Worm (Caenorhabditis elegans): Measurements from ENCODE around the gene dpy-11.

dpy-11 gene

ce11 chrV:6516491-6517304 lies 1.7 kb upstream of the dpy-11 start, which contains the start of gene mdh-1:
TSS of gene mdh-1 (minus strand) at chrV:6516526.
- TF ChIP-seq hmg-4 (GFP tag; optimal IDR thresholded peaks at IDR 0.05) (no peak), F13C5.2 (tag; optimal IDR thresholded peaks at IDR 0.05) (no peak), tbx-37 (GFP tag; conservative IDR thresholded peaks at IDR 0.05) (no peak), scrt-1 (GFP tag; IDR thresholded peaks at IDR 0.05) (no peak), tra-4 (tag; optimal IDR thresholded peaks at IDR 0.05) (no peak), aly-1 (tag; optimal IDR thresholded peaks at IDR 0.05) (no peak), B0310.2 (tag; optimal IDR thresholded peaks at IDR 0.05) (no peak), hmbx-1 (tag; optimal IDR thresholded peaks at IDR 0.05) (no peak), sea-1 (GFP tag; conservative IDR thresholded peaks at IDR 0.05) (no peak), flt-1 (GFP tag; IDR thresholded peaks at IDR 0.05) (no peak)

DNA sequence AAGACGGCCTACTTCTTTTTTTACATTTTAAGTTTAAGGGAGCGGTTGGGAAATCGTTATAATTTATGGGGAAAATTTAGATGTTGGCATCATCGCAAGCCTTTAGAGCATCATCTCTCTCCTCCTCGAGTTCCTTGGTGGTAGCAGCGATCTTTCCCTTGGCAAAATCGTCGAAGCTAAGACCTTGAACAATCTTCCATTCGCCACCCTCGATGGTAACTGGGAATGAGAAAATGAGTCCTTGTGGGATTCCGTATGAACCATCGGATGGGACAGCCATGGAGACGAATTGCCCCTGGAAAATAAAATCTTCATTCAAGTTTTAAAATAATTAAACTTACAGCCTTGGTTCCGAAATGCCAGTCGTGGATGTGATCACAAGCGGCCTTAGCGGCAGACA lies 304 bp upstream of the dpy-11 start:
- TF ChIP-seq hmg-4 (GFP tag; optimal IDR thresholded peaks at IDR 0.05), result no peak

DNA sequence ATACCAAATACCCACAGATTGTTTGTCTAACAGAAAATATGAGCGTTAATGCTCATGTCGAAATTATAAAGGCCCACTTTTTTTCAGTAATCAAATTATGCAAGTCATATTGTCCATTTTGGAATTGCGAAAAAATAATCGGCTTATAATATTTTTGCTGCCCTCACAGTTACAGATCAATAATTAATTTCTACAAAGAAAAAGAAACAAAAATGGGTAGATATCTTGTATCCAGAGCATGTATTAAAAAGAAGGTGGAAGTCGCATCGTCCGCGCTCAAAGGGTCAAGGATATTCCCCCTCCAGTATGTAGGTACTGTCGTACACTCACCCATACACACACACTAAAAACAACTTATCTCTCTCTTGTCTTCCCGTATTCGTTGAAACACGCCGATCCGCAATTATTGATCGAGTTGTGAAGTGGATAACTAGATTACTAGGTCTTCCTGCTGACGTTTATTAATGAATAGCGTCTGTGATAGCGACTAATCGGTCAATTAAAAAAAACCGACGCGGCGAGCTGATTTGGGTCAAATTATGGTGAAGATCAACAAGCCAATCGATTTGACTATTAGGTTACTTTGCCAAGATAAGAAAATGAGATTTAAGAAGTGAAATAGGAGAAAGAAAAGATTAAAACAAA lies 1.1 kb downstream of the dpy-11 start:
- TF ChIP-seq flt-1 (GFP tag; IDR thresholded peaks at IDR 0.05) (no peak), aly-1 (tag; optimal IDR thresholded peaks at IDR 0.05) (no peak), hmbx-1 (tag; optimal IDR thresholded peaks at IDR 0.05) (no peak), tbx-37 (GFP tag; conservative IDR thresholded peaks at IDR 0.05) (no peak), scrt-1 (GFP tag; IDR thresholded peaks at IDR 0.05) (no peak), ceh-36 (tag; optimal IDR thresholded peaks at IDR 0.05) (no peak), ets-7 (tag; optimal IDR thresholded peaks at IDR 0.05) (no peak), B0310.2 (tag; optimal IDR thresholded peaks at IDR 0.05) (no peak), hmg-4 (GFP tag; optimal IDR thresholded peaks at IDR 0.05) (no peak), F13C5.2 (tag; optimal IDR thresholded peaks at IDR 0.05) (no peak), hnd-1 (tag; optimal IDR thresholded peaks at IDR 0.05) (no peak), ama-1 (optimal IDR thresholded peaks at IDR 0.05) (no peak), tbx-11 (GFP tag; IDR thresholded peaks at IDR 0.05) (no peak), ceh-13 (GFP tag; optimal IDR thresholded peaks at IDR 0.05) (no peak)

ce11 chrV:6513356-6513755 lies 1.7 kb downstream of the dpy-11 start:
- no peak for TF ChIP-seq B0310.2 (tag; optimal IDR thresholded peaks at IDR 0.05)
- TF ChIP-seq pes-1 (GFP tag; IDR thresholded peaks at IDR 0.05), result 0 out of 2 replicates have a peak, but pooled peaks have one; percentile 44
- no peak for TF ChIP-seq aly-1 (tag; optimal IDR thresholded peaks at IDR 0.05)
- no peak for TF ChIP-seq ceh-13 (GFP tag; optimal IDR thresholded peaks at IDR 0.05)
- TF ChIP-seq hmg-4 (GFP tag; optimal IDR thresholded peaks at IDR 0.05), result peak; percentile 27
- no peak for TF ChIP-seq F13C5.2 (tag; optimal IDR thresholded peaks at IDR 0.05)
- TF ChIP-seq tbx-37 (GFP tag; conservative IDR thresholded peaks at IDR 0.05), result no peak
- no peak for TF ChIP-seq hnd-1 (tag; optimal IDR thresholded peaks at IDR 0.05)
- TF ChIP-seq ceh-36 (tag; optimal IDR thresholded peaks at IDR 0.05), result no peak

- no peak for TF ChIP-seq sea-1 (GFP tag; conservative IDR thresholded peaks at IDR 0.05)
- TF ChIP-seq F13C5.2 (tag; optimal IDR thresholded peaks at IDR 0.05), result no peak
- TF ChIP-seq hmg-4 (GFP tag; optimal IDR thresholded peaks at IDR 0.05), result no peak
- TF ChIP-seq pes-1 (GFP tag; IDR thresholded peaks at IDR 0.05), result no peak
- TF ChIP-seq hnd-1 (tag; optimal IDR thresholded peaks at IDR 0.05), result no peak
- TF ChIP-seq ama-1 (optimal IDR thresholded peaks at IDR 0.05), result no peak
- no peak for TF ChIP-seq ceh-13 (GFP tag; optimal IDR thresholded peaks at IDR 0.05)
Measured at ce11 chrV:6511121-6511520, 3.9 kb downstream of the dpy-11 start, which contains the start of gene ubh-1. TSS of gene ubh-1 (minus strand) at chrV:6511409.

- TF ChIP-seq tra-4 (tag; optimal IDR thresholded peaks at IDR 0.05) (no peak), pes-1 (GFP tag; IDR thresholded peaks at IDR 0.05) (no peak), F13C5.2 (tag; optimal IDR thresholded peaks at IDR 0.05) (no peak), ceh-13 (GFP tag; optimal IDR thresholded peaks at IDR 0.05) (no peak), tbx-37 (GFP tag; conservative IDR thresholded peaks at IDR 0.05) (no peak), ama-1 (optimal IDR thresholded peaks at IDR 0.05) (no peak), hmg-4 (GFP tag; optimal IDR thresholded peaks at IDR 0.05) (no peak), sea-1 (GFP tag; conservative IDR thresholded peaks at IDR 0.05) (no peak), ceh-36 (tag; optimal IDR thresholded peaks at IDR 0.05) (no peak), B0310.2 (tag; optimal IDR thresholded peaks at IDR 0.05) (no peak), tbx-11 (GFP tag; IDR thresholded peaks at IDR 0.05) (no peak), flt-1 (GFP tag; IDR thresholded peaks at IDR 0.05) (no peak), scrt-1 (GFP tag; IDR thresholded peaks at IDR 0.05) (no peak), ets-7 (tag; optimal IDR thresholded peaks at IDR 0.05) (no peak), hnd-1 (tag; optimal IDR thresholded peaks at IDR 0.05) (no peak), hmbx-1 (tag; optimal IDR thresholded peaks at IDR 0.05) (no peak)
Measured at ce11 chrV:6510622-6511021, 4.4 kb downstream of the dpy-11 start.

DNA sequence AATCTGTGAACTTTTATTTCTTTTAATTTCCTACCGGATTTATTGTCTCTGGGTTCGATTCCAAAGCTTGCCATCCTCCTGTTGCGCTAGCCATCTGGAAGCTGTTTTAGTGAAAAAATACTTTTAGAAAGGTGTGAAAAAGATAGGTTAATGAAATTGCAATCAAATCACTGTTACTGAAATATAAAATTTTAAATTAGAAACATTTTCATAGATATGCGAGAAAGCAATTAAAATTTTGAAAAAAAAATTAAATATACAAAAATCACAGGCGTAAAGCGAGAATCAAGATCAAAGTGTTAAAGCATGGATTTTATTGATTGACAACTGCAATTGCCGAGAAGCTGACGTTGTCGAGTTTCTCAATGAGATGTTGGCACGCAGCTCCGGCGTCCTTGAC lies 5.3 kb downstream of the dpy-11 start, which contains the start of gene ubh-2:
TSS of gene ubh-2 (minus strand) at position 101 of the 400 bp plus-strand sequence.
- no peak for TF ChIP-seq tbx-37 (GFP tag; conservative IDR thresholded peaks at IDR 0.05)
- TF ChIP-seq tra-4 (tag; optimal IDR thresholded peaks at IDR 0.05), result no peak
- no peak for TF ChIP-seq ceh-36 (tag; optimal IDR thresholded peaks at IDR 0.05)
- no peak for TF ChIP-seq tbx-11 (GFP tag; IDR thresholded peaks at IDR 0.05)
- no peak for TF ChIP-seq sea-1 (GFP tag; conservative IDR thresholded peaks at IDR 0.05)
- no peak for TF ChIP-seq ama-1 (optimal IDR thresholded peaks at IDR 0.05)
- TF ChIP-seq aly-1 (tag; optimal IDR thresholded peaks at IDR 0.05), result no peak
